Worm (Caenorhabditis elegans) whole organism, L4/young adult: Measurements from ENCODE around the gene sur-5.

Experiments used
- dao-5 ChIP-seq: sonication (generic microtip); optimal IDR thresholded peaks from 2 replicates; lab custom pipeline; 2016; ENCODE audit warnings: missing genotype, missing genetic modification characterization, moderate library complexity, missing compliant biosample characterization
- him-1 ChIP-seq: sonication (generic microtip); optimal IDR thresholded peaks from 2 replicates; lab custom pipeline; 2016; ENCODE audit warnings: missing genotype, missing genetic modification reagents, missing genetic modification characterization, missing compliant biosample characterization

- TF ChIP-seq him-1 (tag; lab: Kevin White, UChicago) (no peak), dao-5 (tag; lab: Kevin White, UChicago) (no peak)
Observed at ce11 chrX:7291810-7292209, 13.6 kb downstream of the sur-5 start, which contains the start of gene lron-7.
